Worm (Caenorhabditis elegans) whole organism, L4 larva: ENCODE results near the gene T11F9.21.

Experiments used
- F26F4.8 ChIP-seq: fragments of 200-800 bp; sonication (Bioruptor generic); conservative IDR thresholded peaks from 2 replicates; pipeline ENCODE4 v1.3.6; 2022; ENCODE audit warnings: missing genetic modification characterization, missing compliant biosample characterization
- F44E2.7 ChIP-seq: fragments of 200-800 bp; sonication (Bioruptor generic); IDR thresholded peaks from 2 replicates; pipeline ENCODE4 v2.1.2; 2022; ENCODE audit warnings: missing genetic modification characterization, missing compliant biosample characterization
- F49E8.2 ChIP-seq: sonication (generic microtip); optimal IDR thresholded peaks from 2 replicates; lab custom pipeline; 2016; ENCODE audit warnings: missing compliant biosample characterization, mild to moderate bottlenecking, missing genetic modification characterization, borderline replicate concordance
- T20F7.1 ChIP-seq: fragments of 200-800 bp; sonication (Bioruptor generic); optimal IDR thresholded peaks from 2 replicates; lab custom pipeline; 2018; ENCODE audit warnings: mild to moderate bottlenecking, missing genetic modification characterization, missing compliant biosample characterization
- Y48G9A.11 ChIP-seq: fragments of 200-800 bp; sonication (Bioruptor generic); IDR thresholded peaks from 2 replicates; pipeline ENCODE4 v1.3.6; 2022; ENCODE audit warnings: missing genetic modification reagents, missing genetic modification characterization, missing compliant biosample characterization
- Y5F2A.4 ChIP-seq: fragments of 200-800 bp; sonication (Bioruptor generic); optimal IDR thresholded peaks from 2 replicates; lab custom pipeline; 2018; ENCODE audit warnings: mild to moderate bottlenecking, missing genetic modification characterization, missing compliant biosample characterization
- ZK337.2 ChIP-seq: fragments of 200-800 bp; sonication (Bioruptor generic); IDR thresholded peaks from 2 replicates; pipeline ENCODE4 v1.3.6; 2022; ENCODE audit warnings: missing genetic modification reagents, missing genetic modification characterization, missing compliant biosample characterization
- ZK546.5 ChIP-seq, 2 experiments: sonication (generic microtip); optimal IDR thresholded peaks; 2 replicates each; lab custom pipeline; 2017; ENCODE audit warnings: missing biosample characterization in 2 of 2, missing genetic modification characterization in 2 of 2
- aly-2 ChIP-seq: sonication (generic microtip); optimal IDR thresholded peaks from 2 replicates; lab custom pipeline; 2018; ENCODE audit warnings: missing biosample characterization, missing genetic modification characterization
- attf-4 ChIP-seq: sonication (generic microtip); optimal IDR thresholded peaks from 3 replicates; lab custom pipeline; 2017; ENCODE audit warnings: missing biosample characterization, missing genetic modification characterization
- ceh-44 ChIP-seq: fragments of 200-800 bp; sonication (Bioruptor generic); IDR thresholded peaks from 2 replicates; pipeline ENCODE4 v1.3.6; 2022; ENCODE audit warnings: missing genetic modification reagents, missing genetic modification characterization, missing compliant biosample characterization
- ceh-62 ChIP-seq: sonication (generic microtip); optimal IDR thresholded peaks from 2 replicates; lab custom pipeline; 2017; ENCODE audit warnings: missing biosample characterization, missing genetic modification characterization
- ceh-82 ChIP-seq: sonication (generic microtip); optimal IDR thresholded peaks from 2 replicates; lab custom pipeline; 2017; ENCODE audit warnings: missing biosample characterization, missing genetic modification characterization
- ces-1 ChIP-seq: fragments of 150-350 bp; sonication (generic microtip); optimal IDR thresholded peaks from 4 replicates; lab custom pipeline; 2014; ENCODE audit warnings: missing biosample characterization, missing genetic modification reagents, missing genetic modification characterization
- daf-8 ChIP-seq: fragments of 200-800 bp; sonication (Bioruptor generic); IDR thresholded peaks from 2 replicates; pipeline ENCODE4 v1.3.6; 2022; ENCODE audit warnings: missing genetic modification characterization, missing compliant biosample characterization
- dmd-8 ChIP-seq: fragments of 200-800 bp; sonication (Bioruptor generic); IDR thresholded peaks from 2 replicates; pipeline ENCODE4 v1.3.6; 2022; ENCODE audit warnings: missing genetic modification characterization, missing compliant biosample characterization
- dmd-9 ChIP-seq: fragments of 200-800 bp; sonication (Bioruptor generic); IDR thresholded peaks from 2 replicates; pipeline ENCODE4 v1.3.6; 2022; ENCODE audit warnings: missing genetic modification reagents, missing genetic modification characterization, missing compliant biosample characterization
- dpl-1 ChIP-seq: fragments of 150-350 bp; optimal IDR thresholded peaks from 2 replicates; lab custom pipeline; 2014; ENCODE audit warnings: missing biosample characterization, missing genetic modification reagents, missing genetic modification characterization
- dve-1 ChIP-seq: sonication (generic microtip); optimal IDR thresholded peaks from 2 replicates; lab custom pipeline; 2017; ENCODE audit warnings: antibody characterized with exemption, mild to moderate bottlenecking, missing genetic modification characterization, missing compliant biosample characterization; ENCODE audit not compliant: insufficient read depth
- egl-27 ChIP-seq: sonication (generic microtip); optimal IDR thresholded peaks from 3 replicates; lab custom pipeline; 2017; ENCODE audit warnings: missing biosample characterization, missing genetic modification reagents, missing genetic modification characterization
- egl-43 ChIP-seq: fragments of 200-800 bp; sonication (Bioruptor generic); IDR thresholded peaks from 2 replicates; pipeline ENCODE4 v1.3.6; 2022; ENCODE audit warnings: missing genetic modification reagents, missing genetic modification characterization, missing compliant biosample characterization
- fos-1 ChIP-seq: fragments of 150-350 bp; optimal IDR thresholded peaks from 2 replicates; lab custom pipeline; 2014; ENCODE audit warnings: missing biosample characterization, missing genetic modification characterization
- hif-1 ChIP-seq, 2 experiments: sonication (generic microtip); optimal IDR thresholded peaks; 2 replicates each; lab custom pipeline; 2016 to 2017; ENCODE audit warnings: missing compliant biosample characterization in 2 of 2, missing genetic modification characterization in 2 of 2, missing genetic modification reagents in 2 of 2, missing genotype in 2 of 2, mild to moderate bottlenecking in 1 of 2
- hlh-11 ChIP-seq: fragments of 200-800 bp; sonication (Bioruptor generic); optimal IDR thresholded peaks from 2 replicates; lab custom pipeline; 2018; ENCODE audit warnings: mild to moderate bottlenecking, missing genetic modification characterization, missing compliant biosample characterization
- jun-1 ChIP-seq: fragments of 150-350 bp; optimal IDR thresholded peaks from 2 replicates; lab custom pipeline; 2014; ENCODE audit warnings: missing biosample characterization, missing genetic modification reagents, missing genetic modification characterization
- lin-1 ChIP-seq: fragments of 200-800 bp; sonication (Bioruptor generic); IDR thresholded peaks from 2 replicates; pipeline ENCODE4 v1.3.6; 2022; ENCODE audit warnings: missing genetic modification reagents, missing genetic modification characterization, missing compliant biosample characterization
- lin-13 ChIP-seq: fragments of 150-350 bp; optimal IDR thresholded peaks from 2 replicates; lab custom pipeline; 2014; ENCODE audit warnings: missing biosample characterization, missing genetic modification reagents, missing genetic modification characterization
- lir-3 ChIP-seq: sonication (generic microtip); optimal IDR thresholded peaks from 2 replicates; lab custom pipeline; 2016; ENCODE audit warnings: mild to moderate bottlenecking, missing genetic modification characterization, missing compliant biosample characterization
- mdl-1 ChIP-seq, 2 experiments: fragments of 150-350 bp in 1 of 2; sonication (generic microtip) in 1 of 2; optimal IDR thresholded peaks; 2 replicates each; lab custom pipeline; 2014 to 2017; ENCODE audit warnings: missing biosample characterization in 2 of 2, missing genetic modification characterization in 2 of 2
- mep-1 ChIP-seq: fragments of 150-350 bp; sonication (generic microtip); optimal IDR thresholded peaks from 3 replicates; lab custom pipeline; 2014; ENCODE audit warnings: missing biosample characterization, missing genetic modification characterization
- mes-2 ChIP-seq: sonication (generic microtip); optimal IDR thresholded peaks from 2 replicates; lab custom pipeline; 2016; ENCODE audit warnings: missing genotype, mild to moderate bottlenecking, missing genetic modification characterization, missing compliant biosample characterization; ENCODE audit not compliant: poor library complexity, severe bottlenecking
- nhr-10 ChIP-seq: fragments of 150-350 bp; optimal IDR thresholded peaks from 2 replicates; lab custom pipeline; 2014; ENCODE audit warnings: missing biosample characterization, missing genetic modification characterization
- nhr-102 ChIP-seq: sonication (generic microtip); optimal IDR thresholded peaks from 2 replicates; lab custom pipeline; 2016; ENCODE audit warnings: mild to moderate bottlenecking, missing genetic modification characterization, moderate library complexity, missing compliant biosample characterization
- nhr-11 ChIP-seq: fragments of 150-350 bp; optimal IDR thresholded peaks from 2 replicates; lab custom pipeline; 2014; ENCODE audit warnings: missing biosample characterization, missing genetic modification characterization
- nhr-111 ChIP-seq: fragments of 200-800 bp; sonication (Bioruptor generic); optimal IDR thresholded peaks from 2 replicates; lab custom pipeline; 2018; ENCODE audit warnings: mild to moderate bottlenecking, missing genetic modification characterization, missing compliant biosample characterization
- nhr-42 ChIP-seq: fragments of 200-800 bp; sonication (Bioruptor generic); IDR thresholded peaks from 2 replicates; pipeline ENCODE4 v1.3.6; 2022; ENCODE audit warnings: missing genetic modification characterization, missing compliant biosample characterization
- nhr-6 ChIP-seq: fragments of 150-350 bp; optimal IDR thresholded peaks from 2 replicates; lab custom pipeline; 2014; ENCODE audit warnings: missing biosample characterization, missing genetic modification characterization
- nhr-77 ChIP-seq: fragments of 150-350 bp; optimal IDR thresholded peaks from 2 replicates; lab custom pipeline; 2014; ENCODE audit warnings: missing biosample characterization, missing genetic modification characterization
- php-3 ChIP-seq: fragments of 200-800 bp; sonication (Bioruptor generic); IDR thresholded peaks from 2 replicates; pipeline ENCODE4 v1.3.6; 2022; ENCODE audit warnings: missing genetic modification reagents, missing genetic modification characterization, missing compliant biosample characterization
- pqm-1 ChIP-seq: sonication (generic microtip); optimal IDR thresholded peaks from 2 replicates; lab custom pipeline; 2017; ENCODE audit warnings: missing biosample characterization, missing genetic modification characterization
- rbr-2 ChIP-seq: sonication (generic microtip); optimal IDR thresholded peaks from 2 replicates; lab custom pipeline; 2016; ENCODE audit warnings: missing genotype, missing genetic modification characterization, missing compliant biosample characterization
- saeg-2 ChIP-seq: fragments of 200-800 bp; sonication (Bioruptor generic); IDR thresholded peaks from 2 replicates; pipeline ENCODE4 v1.3.6; 2022; ENCODE audit warnings: missing genetic modification reagents, missing genetic modification characterization, missing compliant biosample characterization
- sdz-12 ChIP-seq: fragments of 200-800 bp; sonication (Bioruptor generic); optimal IDR thresholded peaks from 2 replicates; lab custom pipeline; 2018; ENCODE audit warnings: mild to moderate bottlenecking, missing genetic modification characterization, missing compliant biosample characterization
- skn-1 ChIP-seq: fragments of 150-350 bp; optimal IDR thresholded peaks from 2 replicates; lab custom pipeline; 2014; ENCODE audit warnings: missing biosample characterization, missing genetic modification characterization
- snpc-1.2 ChIP-seq: fragments of 200-800 bp; sonication (Bioruptor generic); IDR thresholded peaks from 2 replicates; pipeline ENCODE4 v1.3.6; 2022; ENCODE audit warnings: missing genetic modification reagents, missing genetic modification characterization, missing compliant biosample characterization
- tra-1 ChIP-seq: fragments of 200-800 bp; sonication (Bioruptor generic); IDR thresholded peaks from 2 replicates; pipeline ENCODE4 v1.3.6; 2022; ENCODE audit warnings: missing genetic modification reagents, missing genetic modification characterization, missing compliant biosample characterization
- unc-130 ChIP-seq: sonication (generic microtip); optimal IDR thresholded peaks from 2 replicates; lab custom pipeline; 2016; ENCODE audit warnings: missing genetic modification reagents, missing genetic modification characterization, missing compliant biosample characterization
- zag-1 ChIP-seq: fragments of 150-350 bp; optimal IDR thresholded peaks from 2 replicates; lab custom pipeline; 2014; ENCODE audit warnings: missing biosample characterization, missing genetic modification characterization
- zfp-3 ChIP-seq: fragments of 200-800 bp; sonication (Bioruptor generic); conservative IDR thresholded peaks from 2 replicates; pipeline ENCODE4 v1.3.6; 2022; ENCODE audit warnings: missing genetic modification reagents, missing genetic modification characterization, missing compliant biosample characterization
- zip-2 ChIP-seq: fragments of 150-350 bp; optimal IDR thresholded peaks from 2 replicates; lab custom pipeline; 2014; ENCODE audit warnings: missing biosample characterization, missing genetic modification characterization
- ztf-11 ChIP-seq: fragments of 150-350 bp; optimal IDR thresholded peaks from 2 replicates; lab custom pipeline; 2014; ENCODE audit warnings: missing biosample characterization, missing genetic modification characterization

The T11F9.21 gene

DNA sequence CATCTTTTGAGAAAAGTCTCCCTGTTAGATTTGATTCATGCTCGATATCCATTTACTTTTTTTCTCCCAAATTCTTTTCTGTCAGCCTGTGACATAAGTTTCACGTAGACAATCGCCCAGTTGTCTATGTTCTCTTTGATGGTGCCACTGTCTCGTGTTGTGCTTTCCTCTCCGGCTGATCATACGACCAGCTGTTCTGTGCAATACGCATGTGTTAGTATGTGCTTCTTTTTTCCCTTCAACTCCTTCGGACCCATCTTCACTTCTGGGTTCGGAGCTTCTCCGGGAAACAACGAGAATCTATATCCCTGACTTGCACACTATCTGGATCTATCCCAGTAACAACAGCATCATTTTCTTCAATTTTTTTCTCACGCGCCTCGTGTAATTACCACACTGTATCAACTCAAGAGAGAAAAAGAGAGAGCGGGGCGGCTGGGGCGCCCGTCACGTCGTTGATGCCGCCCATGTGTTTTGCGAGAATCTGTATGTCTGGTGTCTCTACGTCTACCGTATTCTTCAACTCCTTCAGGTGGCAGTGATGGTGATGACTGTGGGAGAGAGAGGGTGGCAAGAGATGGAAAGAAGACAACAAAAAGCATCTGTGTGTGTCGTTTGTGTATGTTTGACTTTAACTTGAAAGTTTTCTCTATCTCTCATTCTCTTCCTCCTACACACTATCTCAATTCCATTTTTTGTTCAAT is 39.4 kb downstream of the T11F9.21 start (continued):
- no peak for TF ChIP-seq nhr-42 (GFP tag; lab: Robert Waterston, UW)
- peak; percentile 62 for TF ChIP-seq nhr-10
- no peak for TF ChIP-seq zag-1 (tag; lab: Kevin White, UChicago)
- TF ChIP-seq egl-27 (tag; lab: Kevin White, UChicago), result no peak
- peak; percentile 40 for TF ChIP-seq nhr-6 (tag; lab: Kevin White, UChicago)
- TF ChIP-seq zfp-3 (GFP tag; lab: Robert Waterston, UW), result peak; percentile 43; the same call in 1 of the 2 replicates
- TF ChIP-seq T20F7.1 (GFP tag; lab: Kevin White, UChicago), result peak; percentile 71
- peak; percentile 49 for TF ChIP-seq rbr-2
- peak in 1 of 2 experiments; percentile 71 for TF ChIP-seq hif-1 (tag; optimal IDR thresholded peaks at IDR 0.05; lab: Kevin White, UChicago)
- peak; percentile 84 for TF ChIP-seq pqm-1 (tag; lab: Kevin White, UChicago)
- no peak for TF ChIP-seq aly-2
- peak; percentile 81 for TF ChIP-seq tra-1 (GFP tag; lab: Robert Waterston, UW)
- peak; percentile 61 for TF ChIP-seq jun-1 (tag; lab: Kevin White, UChicago)
- TF ChIP-seq dmd-9 (GFP tag; lab: Robert Waterston, UW), result no peak
- no peak for TF ChIP-seq F44E2.7 (GFP tag; lab: Robert Waterston, UW)
- no peak for TF ChIP-seq Y5F2A.4 (GFP tag; lab: Kevin White, UChicago)
- no peak for TF ChIP-seq unc-130 (GFP tag; lab: Kevin White, UChicago)
- TF ChIP-seq saeg-2 (GFP tag; lab: Robert Waterston, UW), result no peak
- no peak for TF ChIP-seq ceh-82 (tag; lab: Kevin White, UChicago)
- TF ChIP-seq nhr-77 (tag; lab: Kevin White, UChicago), result peak; percentile 40
- TF ChIP-seq lin-13 (GFP tag; lab: Kevin White, UChicago), result peak; percentile 30
- no peak for TF ChIP-seq Y48G9A.11 (GFP tag; lab: Robert Waterston, UW)
- TF ChIP-seq ZK337.2 (GFP tag; lab: Robert Waterston, UW), result no peak
- TF ChIP-seq snpc-1.2 (GFP tag; lab: Robert Waterston, UW), result no peak
- TF ChIP-seq ceh-62 (tag; lab: Kevin White, UChicago), result no peak
- no peak for TF ChIP-seq F26F4.8 (GFP tag; lab: Robert Waterston, UW)
- no peak for TF ChIP-seq nhr-111 (GFP tag; lab: Kevin White, UChicago)
- TF ChIP-seq skn-1 (tag; lab: Kevin White, UChicago), result no peak
- TF ChIP-seq ces-1 (GFP tag; lab: Kevin White, UChicago), result no peak
- peak; percentile 78 to 96 for TF ChIP-seq mdl-1 (tag; optimal IDR thresholded peaks at IDR 0.05; lab: Kevin White, UChicago)
- peak; percentile 64 for TF ChIP-seq lin-1 (GFP tag; lab: Robert Waterston, UW)
- TF ChIP-seq ZK546.5 (tag; optimal IDR thresholded peaks at IDR 0.05; lab: Kevin White, UChicago), result no peak
- peak; percentile 71 for TF ChIP-seq nhr-11 (tag; lab: Kevin White, UChicago)
- TF ChIP-seq F49E8.2, result no peak
- no peak for TF ChIP-seq sdz-12 (GFP tag; lab: Kevin White, UChicago)
- peak; percentile 63 for TF ChIP-seq mes-2 (tag; lab: Kevin White, UChicago)
- TF ChIP-seq dpl-1, result no peak
- no peak for TF ChIP-seq dmd-8 (GFP tag; lab: Robert Waterston, UW)
- TF ChIP-seq lir-3 (tag; lab: Kevin White, UChicago), result no peak
- TF ChIP-seq ceh-44 (GFP tag; lab: Robert Waterston, UW), result no peak
- TF ChIP-seq hlh-11, result peak; percentile 99
- TF ChIP-seq php-3 (GFP tag; lab: Robert Waterston, UW), result 0 out of 2 replicates have a peak, but pooled peaks have one; percentile 45
- no peak for TF ChIP-seq fos-1
- no peak for TF ChIP-seq attf-4 (tag; lab: Kevin White, UChicago)
- peak; percentile 49 for TF ChIP-seq nhr-102 (tag; lab: Kevin White, UChicago)
- TF ChIP-seq zip-2 (tag; lab: Kevin White, UChicago), result no peak
- no peak for TF ChIP-seq egl-43 (GFP tag; lab: Robert Waterston, UW)
- TF ChIP-seq mep-1 (tag; lab: Kevin White, UChicago), result peak; percentile 81
- TF ChIP-seq ztf-11 (tag; lab: Kevin White, UChicago), result no peak
- TF ChIP-seq daf-8 (GFP tag; lab: Robert Waterston, UW), result no peak
- peak; percentile 92 for TF ChIP-seq dve-1
